Fruit fly (Drosophila melanogaster): ENCODE results near the gene Sec71.

Sec71 gene

DNA sequence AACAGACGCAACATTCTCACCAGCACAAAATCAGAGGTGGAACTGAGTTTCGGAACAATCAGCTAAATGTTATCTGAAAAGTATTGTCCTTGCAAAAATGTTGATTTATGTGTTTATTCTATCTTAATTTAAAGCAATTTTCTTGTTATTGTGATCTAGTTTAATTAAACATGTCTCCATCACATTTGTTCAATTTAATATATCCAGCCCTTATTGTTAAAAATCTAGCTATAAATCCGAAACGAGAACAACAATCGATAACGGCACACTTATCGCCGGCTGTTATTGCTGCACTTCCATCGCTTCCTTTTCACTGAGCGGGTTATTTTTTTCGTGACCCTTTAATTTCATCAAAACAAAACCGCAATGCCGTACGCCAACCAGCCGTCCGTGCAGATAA, 39.7 kb downstream of the Sec71 start, which contains the start of the genes GatC, PolG2 and Polr2C (continued):
- TF ChIP-seq Hand (GFP tag; optimal IDR thresholded peaks at IDR 0.05) (no peak), NC2β (GFP tag; optimal IDR thresholded peaks at IDR 0.05) (peak; percentile 33), CG6854 (GFP tag; optimal IDR thresholded peaks at IDR 0.05) (no peak), CG3065 (GFP tag; optimal IDR thresholded peaks at IDR 0.05) (no peak), CG4404 (GFP tag; IDR thresholded peaks at IDR 0.05) (no peak), CG15696 (tag; optimal IDR thresholded peaks at IDR 0.05) (peak; percentile 2), CG16815 (GFP tag; optimal IDR thresholded peaks at IDR 0.05) (no peak), pum (GFP tag; optimal IDR thresholded peaks at IDR 0.05) (peak; percentile 15), ATbp (GFP tag; optimal IDR thresholded peaks at IDR 0.05) (no peak), CG10147 (GFP tag; optimal IDR thresholded peaks at IDR 0.05) (no peak), HmgZ (tag; optimal IDR thresholded peaks at IDR 0.05) (peak; percentile 61), zen2 (GFP tag; IDR thresholded peaks at IDR 0.05; ENCODE audit: partially characterized antibody) (peak; percentile 56; the same call in 2 of the 3 replicates), gem (tag; optimal IDR thresholded peaks at IDR 0.05) (no peak), pros (GFP tag; optimal IDR thresholded peaks at IDR 0.05) (no peak), CG11696 (GFP tag; IDR thresholded peaks at IDR 0.05) (no peak), Opbp (GFP tag; IDR thresholded peaks at IDR 0.05; ENCODE audit: partially characterized antibody) (peak; percentile 79; the same call in 2 of the 3 replicates), Aef1 (GFP tag; IDR thresholded peaks at IDR 0.05) (no peak), CG17568 (GFP tag; optimal IDR thresholded peaks at IDR 0.05) (no peak), toy (GFP tag; IDR thresholded peaks at IDR 0.05) (no peak), Doc2 (GFP tag; IDR thresholded peaks at IDR 0.05) (no peak), CG10366 (GFP tag; IDR thresholded peaks at IDR 0.05) (peak; percentile 67), Sox100B (GFP tag; optimal IDR thresholded peaks at IDR 0.05) (no peak), CG2129 (GFP tag; IDR thresholded peaks at IDR 0.05; ENCODE audit: partially characterized antibody) (peak; percentile 52), ssp (GFP tag; IDR thresholded peaks at IDR 0.05) (peak; percentile 79), CG17912 (GFP tag; optimal IDR thresholded peaks at IDR 0.05) (no peak), CG12299 (tag; optimal IDR thresholded peaks at IDR 0.05) (peak; percentile 64), HLH4C (GFP tag; IDR thresholded peaks at IDR 0.05; ENCODE audit: partially characterized antibody) (peak; percentile 93), HLH54F (GFP tag; optimal IDR thresholded peaks at IDR 0.05) (peak; percentile 41), bigmax (GFP tag; optimal IDR thresholded peaks at IDR 0.05) (no peak), ftz-f1 (GFP tag; optimal IDR thresholded peaks at IDR 0.05) (no peak), HLH3B (GFP tag; IDR thresholded peaks at IDR 0.05) (no peak; the same call in 1 of the 2 replicates), CG12942 (GFP tag; optimal IDR thresholded peaks at IDR 0.05) (peak; percentile 11), dmrt11E (tag; optimal IDR thresholded peaks at IDR 0.05) (peak; percentile 22), sim (GFP tag; IDR thresholded peaks at IDR 0.05) (no peak), pan (optimal IDR thresholded peaks at IDR 0.05) (no peak), pan (GFP tag; optimal IDR thresholded peaks at IDR 0.05 in 1 of 2, IDR thresholded peaks at IDR 0.05 in 1 of 2) (no peak), ara (GFP tag; IDR thresholded peaks at IDR 0.05) (no peak), lbe (GFP tag; optimal IDR thresholded peaks at IDR 0.05) (no peak), lmd (GFP tag; IDR thresholded peaks at IDR 0.05) (peak; percentile 41; the same call in 1 of the 2 replicates), tgo (GFP tag; IDR thresholded peaks at IDR 0.05) (peak; percentile 38; the same call in 1 of the 3 replicates), CG8281 (tag; optimal IDR thresholded peaks at IDR 0.05) (no peak), CG12391 (tag; optimal IDR thresholded peaks at IDR 0.05) (peak; percentile 69), CG12104 (GFP tag; optimal IDR thresholded peaks at IDR 0.05) (no peak), Oaz (GFP tag; IDR thresholded peaks at IDR 0.05) (no peak), CG17328 (GFP tag; IDR thresholded peaks at IDR 0.05) (no peak), lola (GFP tag; optimal IDR thresholded peaks at IDR 0.05) (peak in 1 of 3 experiments; percentile 39), br (optimal IDR thresholded peaks at IDR 0.05) (no peak), CG7372 (GFP tag; IDR thresholded peaks at IDR 0.05) (no peak), CG30431 (GFP tag; optimal IDR thresholded peaks at IDR 0.05) (no peak), emc (GFP tag; optimal IDR thresholded peaks at IDR 0.05) (no peak), CG7271 (tag; optimal IDR thresholded peaks at IDR 0.05) (no peak), CG17359 (tag; optimal IDR thresholded peaks at IDR 0.05) (no peak)

Data from whole organism, embryonic.